Worm (Caenorhabditis elegans): Measurements from ENCODE around the gene ugt-61.

The ugt-61 gene

DNA sequence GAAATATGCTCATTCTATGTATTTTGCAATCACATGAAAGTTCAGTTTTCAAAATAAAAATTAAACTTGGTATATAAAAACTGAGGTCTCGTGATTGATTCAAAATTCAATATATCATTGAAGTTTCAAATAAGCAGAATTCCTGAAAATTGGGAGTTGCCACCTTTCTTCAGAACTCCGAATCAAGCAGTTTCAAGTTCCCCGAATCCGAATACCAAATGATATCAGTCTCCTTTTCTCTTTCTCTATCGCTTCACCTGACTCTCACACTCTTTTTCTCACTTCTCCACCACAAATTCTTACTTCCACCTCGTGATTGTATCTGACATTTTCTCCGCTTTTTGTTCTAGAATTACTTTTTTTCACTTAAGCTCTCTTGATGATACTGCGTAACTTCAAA lies 52.1 kb downstream of the ugt-61 start, which contains the start of gene R02F11.2:
Gene R02F11.2, plus strand, starts transcription at position 292 of the 400 bp plus-strand sequence.
- TF ChIP-seq hif-1 (tag; optimal IDR thresholded peaks at IDR 0.05) (no peak), mes-2 (tag; optimal IDR thresholded peaks at IDR 0.05; ENCODE audit: poor library complexity, severe bottlenecking) (no peak), nhr-11 (tag; optimal IDR thresholded peaks at IDR 0.05) (peak; percentile 60)

Measured in whole organism, L4 larva.